Fruit fly (Drosophila melanogaster): Measurements from ENCODE around the gene Cyp6d5.

Gene Cyp6d5

dm6 chr3R:14064158-14064969 lies 35.3 kb downstream of the Cyp6d5 start:
- TF ChIP-seq cic (GFP tag; optimal IDR thresholded peaks at IDR 0.05) (peak; percentile 12), CG12768 (GFP tag; optimal IDR thresholded peaks at IDR 0.05) (peak; percentile 4), tj (GFP tag; optimal IDR thresholded peaks at IDR 0.05) (no peak), pad (GFP tag; optimal IDR thresholded peaks at IDR 0.05) (peak; percentile 35)

DNA sequence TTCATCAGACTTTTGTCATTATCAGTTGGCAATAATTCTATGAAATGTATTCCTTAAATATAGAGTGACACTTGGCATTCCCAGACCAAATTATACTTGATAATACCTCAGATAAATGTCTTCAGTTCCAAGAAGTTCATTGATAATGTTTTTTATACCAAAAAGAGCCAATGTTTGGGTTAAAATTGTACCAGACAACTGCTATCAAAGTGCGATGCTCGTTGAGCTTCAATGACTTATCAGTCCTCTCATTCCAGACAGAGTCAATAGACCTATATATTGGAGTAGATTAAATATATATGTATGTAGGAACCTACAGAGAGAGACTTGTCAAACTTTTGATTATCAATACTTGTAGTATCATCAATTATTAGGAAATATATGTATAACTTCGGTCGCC lies 36.2 kb downstream of the Cyp6d5 start:
- TF ChIP-seq ovo (GFP tag; optimal IDR thresholded peaks at IDR 0.05) (no peak), Hr96 (GFP tag; optimal IDR thresholded peaks at IDR 0.05) (no peak), Crg-1 (GFP tag; optimal IDR thresholded peaks at IDR 0.05) (no peak), cnc (optimal IDR thresholded peaks at IDR 0.05) (no peak), cic (GFP tag; optimal IDR thresholded peaks at IDR 0.05) (no peak), tj (GFP tag; optimal IDR thresholded peaks at IDR 0.05) (no peak), Mnt (GFP tag; optimal IDR thresholded peaks at IDR 0.05) (no peak), CG11617 (GFP tag; optimal IDR thresholded peaks at IDR 0.05) (no peak), pad (GFP tag; optimal IDR thresholded peaks at IDR 0.05) (no peak), CG33017 (tag; optimal IDR thresholded peaks at IDR 0.05) (no peak), toe (GFP tag; optimal IDR thresholded peaks at IDR 0.05) (no peak), bab1 (GFP tag; optimal IDR thresholded peaks at IDR 0.05) (no peak)

- TF ChIP-seq Clk (GFP tag; optimal IDR thresholded peaks at IDR 0.05) (no peak), cic (GFP tag; optimal IDR thresholded peaks at IDR 0.05) (no peak), CG7101 (tag; optimal IDR thresholded peaks at IDR 0.05) (no peak), tj (GFP tag; optimal IDR thresholded peaks at IDR 0.05) (peak; percentile 96), bab1 (GFP tag; optimal IDR thresholded peaks at IDR 0.05) (no peak), Hr96 (GFP tag; optimal IDR thresholded peaks at IDR 0.05) (no peak)
These were observed 39.0 kb downstream of the Cyp6d5 start for dm6 chr3R:14067904-14068636.

dm6 chr3R:14070096-14070495 lies 41.1 kb downstream of the Cyp6d5 start:
- peak; percentile 64 for TF ChIP-seq kay (GFP tag; ENCODE audit: borderline replicate concordance)
- TF ChIP-seq Hr96 (GFP tag; optimal IDR thresholded peaks at IDR 0.05), result no peak
- peak; percentile 31 for TF ChIP-seq Mnt (GFP tag; optimal IDR thresholded peaks at IDR 0.05)
- no peak for TF ChIP-seq CG5204 (GFP tag; optimal IDR thresholded peaks at IDR 0.05)
- peak; percentile 25 for TF ChIP-seq CG7045 (GFP tag; optimal IDR thresholded peaks at IDR 0.05)
- TF ChIP-seq toe (GFP tag; optimal IDR thresholded peaks at IDR 0.05), result peak; percentile 44
- TF ChIP-seq cic (GFP tag; optimal IDR thresholded peaks at IDR 0.05), result peak; percentile 74
- peak; percentile 87 for TF ChIP-seq CG12768 (GFP tag; optimal IDR thresholded peaks at IDR 0.05)
- peak; percentile 51 for TF ChIP-seq CG1620 (GFP tag; optimal IDR thresholded peaks at IDR 0.05)
- TF ChIP-seq Clk (GFP tag; optimal IDR thresholded peaks at IDR 0.05), result peak; percentile 45
- TF ChIP-seq CG7101 (tag; optimal IDR thresholded peaks at IDR 0.05), result peak; percentile 38
- peak; percentile 6 for TF ChIP-seq pad (GFP tag; optimal IDR thresholded peaks at IDR 0.05)
- no peak for TF ChIP-seq bab1 (GFP tag; optimal IDR thresholded peaks at IDR 0.05)
- no peak for TF ChIP-seq CG14711 (tag; optimal IDR thresholded peaks at IDR 0.05)
- no peak for TF ChIP-seq tj (GFP tag; optimal IDR thresholded peaks at IDR 0.05)
- TF ChIP-seq ovo (GFP tag; optimal IDR thresholded peaks at IDR 0.05), result peak; percentile 15
- TF ChIP-seq CG33017 (tag; optimal IDR thresholded peaks at IDR 0.05), result peak; percentile 7
- TF ChIP-seq Crg-1 (GFP tag; optimal IDR thresholded peaks at IDR 0.05), result peak; percentile 77
- TF ChIP-seq CG11617 (GFP tag; optimal IDR thresholded peaks at IDR 0.05), result no peak
- TF ChIP-seq cnc (optimal IDR thresholded peaks at IDR 0.05), result no peak

DNA sequence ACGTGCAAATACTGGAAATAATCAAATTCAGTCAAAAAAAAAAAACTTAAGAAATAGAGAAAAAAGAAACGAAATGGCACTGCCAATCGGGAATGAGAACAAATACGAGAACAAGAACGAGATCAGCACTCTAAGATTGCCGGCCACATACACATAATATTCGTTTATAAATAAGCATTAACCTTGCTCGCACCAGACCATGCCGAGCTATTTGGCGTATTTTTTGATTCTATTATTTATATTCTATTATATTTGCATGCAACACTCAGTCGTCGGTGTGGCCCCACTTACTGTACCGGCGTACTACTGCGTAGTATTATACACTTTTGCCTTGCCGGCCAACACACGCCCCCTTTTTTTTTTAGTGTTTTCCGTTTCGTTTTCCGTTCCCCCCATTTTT lies 41.6 kb downstream of the Cyp6d5 start:
- TF ChIP-seq CG14711 (tag; optimal IDR thresholded peaks at IDR 0.05), result peak; percentile 20
- no peak for TF ChIP-seq CG1620 (GFP tag; optimal IDR thresholded peaks at IDR 0.05)
- TF ChIP-seq kay (GFP tag; ENCODE audit: borderline replicate concordance), result no peak
- peak; percentile 30 for TF ChIP-seq CG5204 (GFP tag; optimal IDR thresholded peaks at IDR 0.05)
- no peak for TF ChIP-seq cic (GFP tag; optimal IDR thresholded peaks at IDR 0.05)
- no peak for TF ChIP-seq CG11617 (GFP tag; optimal IDR thresholded peaks at IDR 0.05)
- TF ChIP-seq Clk (GFP tag; optimal IDR thresholded peaks at IDR 0.05), result no peak
- TF ChIP-seq tj (GFP tag; optimal IDR thresholded peaks at IDR 0.05), result no peak
- TF ChIP-seq CG7045 (GFP tag; optimal IDR thresholded peaks at IDR 0.05), result peak; percentile 7
- peak; percentile 25 for TF ChIP-seq Mnt (GFP tag; optimal IDR thresholded peaks at IDR 0.05)

DNA sequence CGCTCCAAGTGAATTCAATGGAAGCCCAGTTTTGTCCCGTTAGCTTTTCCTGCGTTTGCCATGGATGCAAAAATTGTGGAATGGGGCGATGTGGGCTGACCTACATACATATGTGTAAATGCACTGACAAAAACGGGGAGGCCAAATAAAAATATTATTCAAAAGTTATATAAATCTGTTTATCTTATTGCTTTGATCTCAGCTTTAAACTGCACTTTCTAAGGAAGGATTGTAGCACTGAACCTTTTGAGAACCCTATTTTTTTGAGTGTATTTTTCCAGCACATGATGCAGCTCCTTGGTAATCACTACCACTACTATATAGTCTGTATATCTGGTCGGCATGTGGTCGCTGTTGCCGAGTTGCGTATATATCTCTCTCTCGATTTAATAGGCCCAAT lies 48.0 kb downstream of the Cyp6d5 start:
- TF ChIP-seq CG14711 (tag; optimal IDR thresholded peaks at IDR 0.05) (peak; percentile 16), CG5204 (GFP tag; optimal IDR thresholded peaks at IDR 0.05) (no peak), kay (GFP tag; ENCODE audit: borderline replicate concordance) (peak; percentile 17), Clk (GFP tag; optimal IDR thresholded peaks at IDR 0.05) (peak; percentile 1), CG12768 (GFP tag; optimal IDR thresholded peaks at IDR 0.05) (peak; percentile 32), CG7045 (GFP tag; optimal IDR thresholded peaks at IDR 0.05) (peak; percentile 34), Crg-1 (GFP tag; optimal IDR thresholded peaks at IDR 0.05) (no peak)

Measured in whole organism, adult.